Worm (Caenorhabditis elegans) whole organism, L4 larva: ENCODE data around the gene F22F7.3.

Source experiments
- T20F7.1 ChIP-seq: fragments of 200-800 bp; sonication (Bioruptor generic); optimal IDR thresholded peaks from 2 replicates; lab custom pipeline; 2018; ENCODE audit warnings: mild to moderate bottlenecking, missing genetic modification characterization, missing compliant biosample characterization
- T26A8.4 ChIP-seq: fragments of 200-800 bp; sonication (Bioruptor generic); IDR thresholded peaks from 2 replicates; pipeline ENCODE4 v1.3.6; 2022; ENCODE audit warnings: missing genetic modification characterization, missing compliant biosample characterization
- Y5F2A.4 ChIP-seq: fragments of 200-800 bp; sonication (Bioruptor generic); optimal IDR thresholded peaks from 2 replicates; lab custom pipeline; 2018; ENCODE audit warnings: mild to moderate bottlenecking, missing genetic modification characterization, missing compliant biosample characterization
- ZK546.5 ChIP-seq, 2 experiments: sonication (generic microtip); optimal IDR thresholded peaks; 2 replicates each; lab custom pipeline; 2017; ENCODE audit warnings: missing biosample characterization in 2 of 2, missing genetic modification characterization in 2 of 2
- aha-1 ChIP-seq: fragments of 150-350 bp; peaks from one replicate; lab custom pipeline; 2014; ENCODE audit warnings: missing biosample characterization, missing genetic modification characterization
- ama-1 ChIP-seq: fragments of 150-350 bp; optimal IDR thresholded peaks from 2 replicates; lab custom pipeline; 2014; ENCODE audit warnings: inconsistent platforms, mixed read lengths
- arid-1 ChIP-seq: fragments of 200-800 bp; sonication (Bioruptor generic); conservative IDR thresholded peaks from 2 replicates; pipeline ENCODE4 v1.3.6; 2022; ENCODE audit warnings: missing genetic modification reagents, missing genetic modification characterization, missing compliant biosample characterization
- ceh-20 ChIP-seq: fragments of 200-800 bp; sonication (Bioruptor generic); IDR thresholded peaks from 2 replicates; pipeline ENCODE4 v1.3.6; 2022; ENCODE audit warnings: missing genetic modification reagents, missing genetic modification characterization, missing compliant biosample characterization
- ceh-44 ChIP-seq: fragments of 200-800 bp; sonication (Bioruptor generic); IDR thresholded peaks from 2 replicates; pipeline ENCODE4 v1.3.6; 2022; ENCODE audit warnings: missing genetic modification reagents, missing genetic modification characterization, missing compliant biosample characterization
- ceh-62 ChIP-seq: sonication (generic microtip); optimal IDR thresholded peaks from 2 replicates; lab custom pipeline; 2017; ENCODE audit warnings: missing biosample characterization, missing genetic modification characterization
- ces-1 ChIP-seq: fragments of 150-350 bp; sonication (generic microtip); optimal IDR thresholded peaks from 4 replicates; lab custom pipeline; 2014; ENCODE audit warnings: missing biosample characterization, missing genetic modification reagents, missing genetic modification characterization
- ctbp-1 ChIP-seq: fragments of 200-800 bp; sonication (Bioruptor generic); IDR thresholded peaks from 2 replicates; pipeline ENCODE4 v1.3.6; 2022; ENCODE audit warnings: missing genetic modification reagents, missing genetic modification characterization, missing compliant biosample characterization
- daf-12 ChIP-seq: fragments of 150-350 bp; optimal IDR thresholded peaks from 2 replicates; lab custom pipeline; 2014; ENCODE audit warnings: missing biosample characterization, missing genetic modification reagents, missing genetic modification characterization
- daf-8 ChIP-seq: fragments of 200-800 bp; sonication (Bioruptor generic); IDR thresholded peaks from 2 replicates; pipeline ENCODE4 v1.3.6; 2022; ENCODE audit warnings: missing genetic modification characterization, missing compliant biosample characterization
- dve-1 ChIP-seq: sonication (generic microtip); optimal IDR thresholded peaks from 2 replicates; lab custom pipeline; 2017; ENCODE audit warnings: antibody characterized with exemption, mild to moderate bottlenecking, missing genetic modification characterization, missing compliant biosample characterization; ENCODE audit not compliant: insufficient read depth
- fos-1 ChIP-seq: fragments of 150-350 bp; optimal IDR thresholded peaks from 2 replicates; lab custom pipeline; 2014; ENCODE audit warnings: missing biosample characterization, missing genetic modification characterization
- jun-1 ChIP-seq: fragments of 150-350 bp; optimal IDR thresholded peaks from 2 replicates; lab custom pipeline; 2014; ENCODE audit warnings: missing biosample characterization, missing genetic modification reagents, missing genetic modification characterization
- lsy-2 ChIP-seq, 2 experiments: fragments of 150-350 bp in 1 of 2; sonication (generic microtip) in 1 of 2; optimal IDR thresholded peaks; 2 replicates each; lab custom pipeline; 2014 to 2017; ENCODE audit warnings: missing biosample characterization in 2 of 2, missing genetic modification characterization in 2 of 2
- madf-5 ChIP-seq, 2 experiments: fragments of 200-800 bp; sonication (Bioruptor generic); IDR thresholded peaks; 2 replicates each; pipeline ENCODE4 v1.3.6; 2022; ENCODE audit warnings: missing compliant biosample characterization in 2 of 2, missing genetic modification characterization in 2 of 2
- mdl-1 ChIP-seq, 2 experiments: fragments of 150-350 bp in 1 of 2; sonication (generic microtip) in 1 of 2; optimal IDR thresholded peaks; 2 replicates each; lab custom pipeline; 2014 to 2017; ENCODE audit warnings: missing biosample characterization in 2 of 2, missing genetic modification characterization in 2 of 2
- mdt-29 ChIP-seq: fragments of 200-800 bp; sonication (Bioruptor generic); IDR thresholded peaks from 2 replicates; pipeline ENCODE4 v1.3.6; 2022; ENCODE audit warnings: missing genetic modification reagents, missing genetic modification characterization, missing compliant biosample characterization
- mep-1 ChIP-seq: fragments of 150-350 bp; sonication (generic microtip); optimal IDR thresholded peaks from 3 replicates; lab custom pipeline; 2014; ENCODE audit warnings: missing biosample characterization, missing genetic modification characterization
- mes-2 ChIP-seq: sonication (generic microtip); optimal IDR thresholded peaks from 2 replicates; lab custom pipeline; 2016; ENCODE audit warnings: missing genotype, mild to moderate bottlenecking, missing genetic modification characterization, missing compliant biosample characterization; ENCODE audit not compliant: poor library complexity, severe bottlenecking
- mxl-2 ChIP-seq: fragments of 200-800 bp; sonication (Bioruptor generic); conservative IDR thresholded peaks from 2 replicates; pipeline ENCODE4 v1.3.6; 2022; ENCODE audit warnings: missing genetic modification reagents, missing genetic modification characterization, missing compliant biosample characterization
- nhr-111 ChIP-seq: fragments of 200-800 bp; sonication (Bioruptor generic); optimal IDR thresholded peaks from 2 replicates; lab custom pipeline; 2018; ENCODE audit warnings: mild to moderate bottlenecking, missing genetic modification characterization, missing compliant biosample characterization
- nhr-41 ChIP-seq: fragments of 200-800 bp; sonication (Bioruptor generic); IDR thresholded peaks from 2 replicates; pipeline ENCODE4 v1.3.6; 2022; ENCODE audit warnings: missing genetic modification reagents, missing genetic modification characterization, missing compliant biosample characterization
- pha-4 ChIP-seq, 2 experiments: fragments of 150-350 bp in 1 of 2; fragments of 200-800 bp in 1 of 2; sonication (Bioruptor generic) in 1 of 2; IDR thresholded peaks in 1 of 2; optimal IDR thresholded peaks in 1 of 2; 2 replicates each; pipeline versions ENCODE4 v1.3.6 to Lab custom; 2014 to 2022; ENCODE audit warnings: missing genetic modification characterization in 2 of 2, missing genetic modification reagents in 2 of 2, missing biosample characterization in 1 of 2, missing compliant biosample characterization in 1 of 2
- rbr-2 ChIP-seq: sonication (generic microtip); optimal IDR thresholded peaks from 2 replicates; lab custom pipeline; 2016; ENCODE audit warnings: missing genotype, missing genetic modification characterization, missing compliant biosample characterization
- saeg-2 ChIP-seq: fragments of 200-800 bp; sonication (Bioruptor generic); IDR thresholded peaks from 2 replicates; pipeline ENCODE4 v1.3.6; 2022; ENCODE audit warnings: missing genetic modification reagents, missing genetic modification characterization, missing compliant biosample characterization
- sdz-12 ChIP-seq: fragments of 200-800 bp; sonication (Bioruptor generic); optimal IDR thresholded peaks from 2 replicates; lab custom pipeline; 2018; ENCODE audit warnings: mild to moderate bottlenecking, missing genetic modification characterization, missing compliant biosample characterization
- set-16 ChIP-seq: fragments of 200-800 bp; sonication (Bioruptor generic); IDR thresholded peaks from 2 replicates; pipeline ENCODE4 v1.3.6; 2022; ENCODE audit warnings: missing genetic modification reagents, missing genetic modification characterization, missing compliant biosample characterization
- snpc-4 ChIP-seq: fragments of 150-350 bp; optimal IDR thresholded peaks from 2 replicates; lab custom pipeline; 2014; ENCODE audit warnings: missing biosample characterization, missing genetic modification characterization
- spr-1 ChIP-seq: sonication (generic microtip); optimal IDR thresholded peaks from 2 replicates; lab custom pipeline; 2016; ENCODE audit warnings: mild to moderate bottlenecking, missing genetic modification characterization, missing compliant biosample characterization
- vab-7 ChIP-seq: fragments of 200-800 bp; sonication (Bioruptor generic); IDR thresholded peaks from 2 replicates; pipeline ENCODE4 v1.3.6; 2022; ENCODE audit warnings: missing genetic modification reagents, missing genetic modification characterization, missing compliant biosample characterization
- zfp-2 ChIP-seq: sonication (generic microtip); optimal IDR thresholded peaks from 2 replicates; lab custom pipeline; 2016; ENCODE audit warnings: mild to moderate bottlenecking, missing genetic modification characterization, missing compliant biosample characterization
- ztf-7 ChIP-seq: fragments of 150-350 bp; optimal IDR thresholded peaks from 2 replicates; lab custom pipeline; 2014; ENCODE audit warnings: missing biosample characterization, missing genetic modification characterization

F22F7.3 gene

ce11 chrV:2095772-2096171 lies 14.7 kb upstream of the F22F7.3 start, which contains the start of gene clec-207:
Gene clec-207, plus strand, starts transcription at chrV:2096072.
- TF ChIP-seq T26A8.4 (GFP tag; lab: Robert Waterston, UW) (no peak), ceh-20 (no peak), jun-1 (tag; lab: Kevin White, UChicago) (no peak), nhr-41 (no peak), mes-2 (tag; lab: Kevin White, UChicago) (no peak), mep-1 (tag; lab: Kevin White, UChicago) (no peak), T20F7.1 (GFP tag; lab: Kevin White, UChicago) (no peak), mxl-2 (GFP tag; lab: Robert Waterston, UW) (no peak), pha-4 (GFP tag; IDR thresholded peaks at IDR 0.05; lab: Robert Waterston, UW) (no peak), pha-4 (tag; optimal IDR thresholded peaks at IDR 0.05; lab: Kevin White, UChicago) (no peak), arid-1 (GFP tag; lab: Robert Waterston, UW) (no peak), ceh-62 (no peak), snpc-4 (tag; lab: Kevin White, UChicago) (no peak), zfp-2 (tag; lab: Kevin White, UChicago) (no peak), mdt-29 (GFP tag; lab: Robert Waterston, UW) (no peak), dve-1 (tag; lab: Kevin White, UChicago) (no peak), madf-5 (GFP tag; IDR thresholded peaks at IDR 0.05; lab: Robert Waterston, UW) (no peak), ztf-7 (tag; lab: Kevin White, UChicago) (no peak), daf-8 (GFP tag; lab: Robert Waterston, UW) (no peak), saeg-2 (GFP tag; lab: Robert Waterston, UW) (no peak), nhr-111 (no peak)
- TF ChIP-seq, all 104 proteins: peak for 0

ce11 chrV:2097653-2098052 lies 12.8 kb upstream of the F22F7.3 start, which contains the start of gene clec-208:
Gene clec-208, plus strand, starts transcription at chrV:2097953.
- TF ChIP-seq set-16 (GFP tag; lab: Robert Waterston, UW) (no peak), dve-1 (tag; lab: Kevin White, UChicago) (no peak)

- TF ChIP-seq lsy-2 (tag; optimal IDR thresholded peaks at IDR 0.05; lab: Kevin White, UChicago) (no peak), spr-1 (no peak), ces-1 (no peak), Y5F2A.4 (GFP tag; lab: Kevin White, UChicago) (no peak), mdt-29 (GFP tag; lab: Robert Waterston, UW) (no peak), ZK546.5 (tag; optimal IDR thresholded peaks at IDR 0.05; lab: Kevin White, UChicago) (no peak), sdz-12 (no peak), ceh-44 (GFP tag; lab: Robert Waterston, UW) (no peak), ctbp-1 (GFP tag; lab: Robert Waterston, UW) (no peak), vab-7 (GFP tag; lab: Robert Waterston, UW) (no peak), fos-1 (tag; lab: Kevin White, UChicago) (no peak), rbr-2 (tag; lab: Kevin White, UChicago) (no peak), aha-1 (no peak), T20F7.1 (GFP tag; lab: Kevin White, UChicago) (no peak), ama-1 (lab: Kevin White, UChicago) (no peak), mdl-1 (tag; optimal IDR thresholded peaks at IDR 0.05; lab: Kevin White, UChicago) (no peak), arid-1 (GFP tag; lab: Robert Waterston, UW) (no peak), jun-1 (tag; lab: Kevin White, UChicago) (no peak), daf-12 (tag; lab: Kevin White, UChicago) (no peak)
Measured at ce11 chrV:2099040-2099439, 11.4 kb upstream of the F22F7.3 start, which contains the start of gene F36F12.7. Gene F36F12.7, plus strand, starts transcription at chrV:2099340.
